Fruit fly (Drosophila melanogaster) whole organism, prepupa: Measurements from ENCODE around the gene Nup154.

Experiments used
- CG10631 ChIP-seq: fragments of 200-800 bp; sonication (Bioruptor generic); optimal IDR thresholded peaks from 2 replicates; lab custom pipeline; 2016; ENCODE audit warnings: missing biosample characterization, missing genetic modification characterization
- CG10669 ChIP-seq: fragments of 200-800 bp; sonication (Bioruptor generic); optimal IDR thresholded peaks from 3 replicates; lab custom pipeline; 2018; ENCODE audit warnings: missing biosample characterization, mild to moderate bottlenecking, missing genetic modification characterization, moderate library complexity
- CG11294 ChIP-seq: fragments of 200-800 bp; sonication (Bioruptor generic); IDR thresholded peaks from 2 replicates; pipeline ENCODE4 v1.3.6; 2022; ENCODE audit warnings: missing biosample characterization, missing genetic modification characterization
- CG11762 ChIP-seq: fragments of 200-800 bp; sonication (Bioruptor generic); optimal IDR thresholded peaks from 3 replicates; lab custom pipeline; 2016; ENCODE audit warnings: missing biosample characterization, missing genetic modification characterization; ENCODE audit not compliant: insufficient read depth
- CG11902 ChIP-seq: fragments of 200-800 bp; sonication (Bioruptor generic); optimal IDR thresholded peaks from 3 replicates; lab custom pipeline; 2016; ENCODE audit warnings: missing biosample characterization, missing genetic modification characterization
- CG15336 ChIP-seq: fragments of 200-800 bp; sonication (Bioruptor generic); IDR thresholded peaks from 2 replicates; pipeline ENCODE4 v1.3.6; 2022; ENCODE audit warnings: missing biosample characterization, missing genetic modification characterization
- CG1621 ChIP-seq: fragments of 200-800 bp; sonication (Bioruptor generic); optimal IDR thresholded peaks from 3 replicates; lab custom pipeline; 2018; ENCODE audit warnings: missing biosample characterization, mild to moderate bottlenecking, missing genetic modification characterization
- CG16779 ChIP-seq: fragments of 200-800 bp; sonication (Bioruptor generic); optimal IDR thresholded peaks from 3 replicates; lab custom pipeline; 2017; ENCODE audit warnings: missing biosample characterization, mild to moderate bottlenecking, missing genetic modification characterization
- CG3032 ChIP-seq: fragments of 200-800 bp; optimal IDR thresholded peaks from 2 replicates; lab custom pipeline; 2019; ENCODE audit warnings: missing biosample characterization, mild to moderate bottlenecking, missing genetic modification characterization, moderate library complexity
- CG31627 ChIP-seq: fragments of 200-800 bp; sonication (Bioruptor generic); optimal IDR thresholded peaks from 3 replicates; lab custom pipeline; 2016; ENCODE audit warnings: missing biosample characterization, missing genetic modification characterization
- CG34406 ChIP-seq: fragments of 200-800 bp; sonication (Bioruptor generic); optimal IDR thresholded peaks from 3 replicates; lab custom pipeline; 2016; ENCODE audit warnings: missing biosample characterization, missing genetic modification characterization
- CG4318 ChIP-seq: fragments of 200-800 bp; sonication (Bioruptor generic); optimal IDR thresholded peaks from 3 replicates; lab custom pipeline; 2017; ENCODE audit warnings: missing biosample characterization, mild to moderate bottlenecking, missing genetic modification characterization
- CG6163 ChIP-seq: fragments of 200-800 bp; sonication (Bioruptor generic); IDR thresholded peaks from 3 replicates; pipeline ENCODE4 v1.3.6; 2022; ENCODE audit warnings: missing biosample characterization, missing genetic modification characterization
- CG6276 ChIP-seq: fragments of 200-800 bp; sonication (Bioruptor generic); optimal IDR thresholded peaks from 2 replicates; lab custom pipeline; 2017; ENCODE audit warnings: missing biosample characterization, mild to moderate bottlenecking, missing genetic modification characterization
- CG6792 ChIP-seq: fragments of 200-800 bp; sonication (Bioruptor generic); optimal IDR thresholded peaks from 3 replicates; lab custom pipeline; 2016; ENCODE audit warnings: missing biosample characterization, missing genetic modification characterization
- CG6808 ChIP-seq: fragments of 200-800 bp; sonication (Bioruptor generic); optimal IDR thresholded peaks from 3 replicates; lab custom pipeline; 2017; ENCODE audit warnings: missing biosample characterization, missing genetic modification characterization, mild to moderate bottlenecking, moderate library complexity, missing genetic modification reagents
- CG6854 ChIP-seq: fragments of 200-800 bp; sonication (Bioruptor generic); optimal IDR thresholded peaks from 2 replicates; lab custom pipeline; 2017; ENCODE audit warnings: missing biosample characterization, mild to moderate bottlenecking, missing genetic modification characterization
- CG7368 ChIP-seq: fragments of 200-800 bp; sonication (Bioruptor generic); optimal IDR thresholded peaks from 3 replicates; lab custom pipeline; 2016; ENCODE audit warnings: missing biosample characterization, missing genetic modification characterization
- CG8319 ChIP-seq: fragments of 200-800 bp; sonication (Bioruptor generic); optimal IDR thresholded peaks from 3 replicates; lab custom pipeline; 2016; ENCODE audit warnings: missing biosample characterization, missing genetic modification characterization
- CG8632 ChIP-seq: fragments of 200-800 bp; sonication (Bioruptor generic); optimal IDR thresholded peaks from 3 replicates; lab custom pipeline; 2016; ENCODE audit warnings: missing biosample characterization, missing genetic modification characterization
- CG9139 ChIP-seq: fragments of 200-800 bp; sonication (Bioruptor generic); optimal IDR thresholded peaks from 3 replicates; lab custom pipeline; 2017; ENCODE audit warnings: missing biosample characterization, mild to moderate bottlenecking, missing genetic modification characterization
- Eip75B ChIP-seq: fragments of 200-800 bp; sonication (Bioruptor generic); optimal IDR thresholded peaks from 3 replicates; lab custom pipeline; 2016; ENCODE audit warnings: missing biosample characterization, missing genetic modification characterization
- Eip78C ChIP-seq: fragments of 200-800 bp; sonication (Bioruptor generic); peaks from one replicate; lab custom pipeline; 2016; ENCODE audit warnings: missing biosample characterization, missing genetic modification characterization
- Eip93F ChIP-seq: fragments of 200-800 bp; sonication (Bioruptor generic); optimal IDR thresholded peaks from 2 replicates; lab custom pipeline; 2016; ENCODE audit warnings: missing biosample characterization, mild to moderate bottlenecking, missing genetic modification characterization
- Ets96B ChIP-seq: fragments of 200-800 bp; optimal IDR thresholded peaks from 2 replicates; lab custom pipeline; 2019; ENCODE audit warnings: missing biosample characterization, mild to moderate bottlenecking, missing genetic modification characterization, moderate library complexity
- Gug ChIP-seq: fragments of 200-800 bp; sonication (Bioruptor generic); IDR thresholded peaks from 2 replicates; pipeline ENCODE4 v1.3.6; 2022; ENCODE audit warnings: missing biosample characterization, missing genetic modification characterization
- Hr38 ChIP-seq: sonication (Bioruptor generic); optimal IDR thresholded peaks from 2 replicates; lab custom pipeline; 2016; ENCODE audit warnings: missing biosample characterization, missing genetic modification characterization
- Hr39 ChIP-seq: fragments of 200-800 bp; sonication (Bioruptor generic); optimal IDR thresholded peaks from 2 replicates; lab custom pipeline; 2016; ENCODE audit warnings: missing biosample characterization, missing genetic modification characterization
- OdsH ChIP-seq: fragments of 200-800 bp; sonication (Bioruptor generic); optimal IDR thresholded peaks from 3 replicates; lab custom pipeline; 2016; ENCODE audit warnings: missing biosample characterization, missing genetic modification characterization
- Smox ChIP-seq: fragments of 200-800 bp; sonication (Bioruptor generic); optimal IDR thresholded peaks from 3 replicates; lab custom pipeline; 2016; ENCODE audit warnings: missing biosample characterization, missing genetic modification characterization
- Sox14 ChIP-seq: fragments of 200-800 bp; sonication (Bioruptor generic); optimal IDR thresholded peaks from 3 replicates; lab custom pipeline; 2016; ENCODE audit warnings: missing biosample characterization, missing genetic modification characterization
- Sox15 ChIP-seq: fragments of 200-800 bp; sonication (Bioruptor generic); optimal IDR thresholded peaks from 3 replicates; lab custom pipeline; 2016; ENCODE audit warnings: missing biosample characterization, missing genetic modification characterization
- achi ChIP-seq: fragments of 200-800 bp; sonication (Bioruptor generic); optimal IDR thresholded peaks from 3 replicates; lab custom pipeline; 2016; ENCODE audit warnings: missing biosample characterization, missing genetic modification characterization
- acj6 ChIP-seq: fragments of 200-800 bp; sonication (Bioruptor generic); optimal IDR thresholded peaks from 3 replicates; lab custom pipeline; 2016; ENCODE audit warnings: missing biosample characterization, missing genetic modification characterization
- dac ChIP-seq: fragments of 200-800 bp; sonication (Bioruptor generic); optimal IDR thresholded peaks from 2 replicates; lab custom pipeline; 2017; ENCODE audit warnings: missing biosample characterization, mild to moderate bottlenecking, missing genetic modification characterization
- dsx ChIP-seq: fragments of 200-800 bp; optimal IDR thresholded peaks from 3 replicates; lab custom pipeline; 2019; ENCODE audit warnings: missing biosample characterization, mild to moderate bottlenecking, missing genetic modification characterization, moderate library complexity; ENCODE audit not compliant: poor library complexity, severe bottlenecking
- eg ChIP-seq: fragments of 200-800 bp; sonication (Bioruptor generic); IDR thresholded peaks from 3 replicates; pipeline ENCODE4 v1.3.6; 2022; ENCODE audit warnings: missing biosample characterization, missing genetic modification characterization
- esn ChIP-seq: fragments of 200-800 bp; sonication (Bioruptor generic); optimal IDR thresholded peaks from 2 replicates; lab custom pipeline; 2016; ENCODE audit warnings: missing biosample characterization, mild to moderate bottlenecking, missing genetic modification characterization, moderate library complexity
- fkh ChIP-seq: fragments of 200-800 bp; sonication (Bioruptor generic); optimal IDR thresholded peaks from 3 replicates; lab custom pipeline; 2017; ENCODE audit warnings: missing biosample characterization, mild to moderate bottlenecking, missing genetic modification characterization, moderate library complexity
- lz ChIP-seq: fragments of 200-800 bp; sonication (Bioruptor generic); optimal IDR thresholded peaks from 3 replicates; lab custom pipeline; 2016; ENCODE audit warnings: missing biosample characterization, missing genetic modification characterization
- salr ChIP-seq, 2 experiments: fragments of 200-800 bp; sonication (Bioruptor generic); optimal IDR thresholded peaks; 3 replicates each; lab custom pipeline; 2016 to 2018; ENCODE audit warnings: missing biosample characterization in 2 of 2, missing genetic modification characterization in 2 of 2, mild to moderate bottlenecking in 1 of 2
- ss ChIP-seq, 2 experiments: fragments of 200-800 bp; sonication (Bioruptor generic); optimal IDR thresholded peaks; 2 replicates in 1 of 2; 3 replicates in 1 of 2; lab custom pipeline; 2017 to 2018; ENCODE audit warnings: mild to moderate bottlenecking in 2 of 2, missing biosample characterization in 2 of 2, missing genetic modification characterization in 2 of 2, moderate library complexity in 1 of 2
- svp ChIP-seq: fragments of 200-800 bp; sonication (Bioruptor generic); peaks from one replicate; lab custom pipeline; 2016; ENCODE audit warnings: missing biosample characterization, missing genetic modification characterization
- topi ChIP-seq: fragments of 200-800 bp; sonication (Bioruptor generic); optimal IDR thresholded peaks from 3 replicates; lab custom pipeline; 2016; ENCODE audit warnings: missing biosample characterization, missing genetic modification characterization
- vri ChIP-seq: fragments of 200-800 bp; sonication (Bioruptor generic); optimal IDR thresholded peaks from 3 replicates; lab custom pipeline; 2016; ENCODE audit warnings: missing biosample characterization, mild to moderate bottlenecking, missing genetic modification characterization

The Nup154 gene

DNA sequence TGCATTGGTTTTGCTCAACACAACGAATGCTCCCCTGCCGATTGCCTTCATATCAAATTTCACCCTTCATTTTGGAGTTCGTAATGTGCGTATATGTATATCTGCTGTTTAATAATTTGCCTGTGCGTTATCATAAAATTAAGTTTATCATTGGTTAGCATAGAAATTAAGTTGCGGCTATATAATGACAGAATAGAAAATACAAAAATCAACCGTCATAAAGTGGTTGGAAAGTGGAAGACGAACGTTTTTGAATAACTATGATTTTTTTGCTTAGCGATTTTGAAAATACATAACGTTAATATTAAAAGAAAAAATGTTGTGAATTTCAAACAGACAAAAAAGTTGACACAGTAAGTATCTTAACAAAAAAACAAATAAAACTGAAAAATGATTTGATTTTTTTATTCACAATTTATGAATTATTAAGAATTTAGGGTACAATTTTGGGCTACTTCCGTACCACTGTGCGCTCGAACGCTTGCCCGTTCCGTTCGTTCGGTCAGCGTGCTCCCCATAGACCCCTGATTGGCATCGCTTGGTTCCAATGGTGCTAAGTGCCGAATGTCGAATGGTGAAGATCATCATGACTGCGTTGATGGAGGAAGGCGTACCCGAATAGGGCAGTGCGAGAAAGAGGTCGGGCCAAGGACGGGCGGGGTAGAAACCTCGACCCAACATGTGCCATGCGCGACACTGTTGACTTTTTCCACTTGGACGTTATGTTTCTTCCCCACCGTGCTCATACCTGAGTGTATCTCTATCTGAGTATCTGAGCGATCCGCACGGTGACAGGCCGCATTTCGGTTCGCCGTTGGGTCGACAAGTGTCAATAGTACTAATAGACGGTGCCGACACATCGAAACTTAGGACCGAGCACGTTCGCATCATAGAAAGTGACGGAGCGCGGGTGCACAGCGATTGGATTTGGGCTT is 33.2 kb downstream of the Nup154 start (continued):
- TF ChIP-seq CG6792 (GFP tag; lab: Kevin White, UChicago) = no peak
- TF ChIP-seq CG6276 (GFP tag; lab: Kevin White, UChicago) = no peak
- TF ChIP-seq fkh (GFP tag; lab: Kevin White, UChicago) = peak; percentile 85
- peak in 1 of 2 experiments; percentile 18 for TF ChIP-seq salr (GFP tag; optimal IDR thresholded peaks at IDR 0.05; lab: Kevin White, UChicago)
- no peak for TF ChIP-seq Eip75B (GFP tag; lab: Kevin White, UChicago)
- no peak for TF ChIP-seq Gug (GFP tag; lab: Robert Waterston, UW)
- no peak for TF ChIP-seq CG6163 (GFP tag; lab: Robert Waterston, UW)
- TF ChIP-seq CG3032 (tag; lab: Kevin White, UChicago) = no peak
- no peak for TF ChIP-seq CG16779
- TF ChIP-seq CG11294 (GFP tag; lab: Robert Waterston, UW) = no peak
- TF ChIP-seq Eip78C (GFP tag; lab: Kevin White, UChicago) = peak; percentile 76
- TF ChIP-seq Hr38 (GFP tag; lab: Kevin White, UChicago) = no peak
- no peak for TF ChIP-seq CG8319
- TF ChIP-seq CG11902 = no peak
- TF ChIP-seq dsx (GFP tag; lab: Kevin White, UChicago) = no peak
- TF ChIP-seq Sox14 (GFP tag; lab: Kevin White, UChicago) = peak; percentile 18
- peak; percentile 0 for TF ChIP-seq topi (GFP tag; lab: Kevin White, UChicago)
- peak; percentile 28 for TF ChIP-seq OdsH (GFP tag; lab: Kevin White, UChicago)
- TF ChIP-seq, all 60 proteins: peak for 21

DNA sequence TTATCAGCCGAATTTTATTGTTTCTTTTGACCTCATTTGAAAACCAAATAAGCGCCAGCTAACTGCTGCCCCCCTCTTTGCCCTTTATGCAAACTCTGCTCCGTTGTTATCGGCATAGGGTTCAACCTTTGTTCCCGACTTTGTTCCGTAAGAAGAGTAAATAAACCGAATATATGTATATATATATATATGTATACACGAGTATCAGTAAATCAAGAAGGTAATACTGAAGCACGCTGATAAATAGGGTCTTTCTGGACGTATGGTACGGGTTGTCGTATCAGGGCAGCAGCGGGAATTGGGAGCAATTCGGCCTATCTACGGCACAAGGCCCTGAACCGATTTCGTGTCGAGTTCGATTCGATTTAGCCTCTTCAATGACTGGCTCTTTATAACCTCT is 34.3 kb downstream of the Nup154 start:
- TF ChIP-seq dsx (GFP tag; lab: Kevin White, UChicago) (no peak), svp (GFP tag; lab: Kevin White, UChicago) (peak; percentile 98), acj6 (GFP tag; lab: Kevin White, UChicago) (no peak), CG6808 (GFP tag; lab: Kevin White, UChicago) (no peak), OdsH (GFP tag; lab: Kevin White, UChicago) (no peak), ss (GFP tag; optimal IDR thresholded peaks at IDR 0.05; lab: Kevin White, UChicago) (no peak), CG9139 (no peak), Sox14 (GFP tag; lab: Kevin White, UChicago) (no peak), dac (GFP tag; lab: Kevin White, UChicago) (no peak), topi (GFP tag; lab: Kevin White, UChicago) (no peak), CG7368 (GFP tag; lab: Kevin White, UChicago) (no peak), CG16779 (no peak), Smox (no peak), esn (GFP tag; lab: Kevin White, UChicago) (no peak), Eip75B (GFP tag; lab: Kevin White, UChicago) (no peak), Ets96B (no peak), lz (GFP tag; lab: Kevin White, UChicago) (no peak), Hr39 (GFP tag; lab: Kevin White, UChicago) (no peak), CG11902 (no peak), salr (GFP tag; optimal IDR thresholded peaks at IDR 0.05; lab: Kevin White, UChicago) (no peak), Eip78C (GFP tag; lab: Kevin White, UChicago) (peak; percentile 23), CG15336 (no peak), eg (GFP tag; lab: Robert Waterston, UW) (no peak), fkh (GFP tag; lab: Kevin White, UChicago) (peak; percentile 58), Hr38 (GFP tag; lab: Kevin White, UChicago) (no peak), CG31627 (no peak), CG1621 (tag; lab: Kevin White, UChicago) (no peak), CG10631 (GFP tag; lab: Kevin White, UChicago) (no peak), CG4318 (GFP tag; lab: Kevin White, UChicago) (no peak), Eip93F (GFP tag; lab: Kevin White, UChicago) (peak; percentile 74), Gug (GFP tag; lab: Robert Waterston, UW) (no peak), CG3032 (tag; lab: Kevin White, UChicago) (no peak), achi (GFP tag; lab: Kevin White, UChicago) (no peak), CG34406 (GFP tag; lab: Kevin White, UChicago) (no peak), Sox15 (no peak), CG10669 (no peak), CG11294 (GFP tag; lab: Robert Waterston, UW) (no peak), CG6276 (GFP tag; lab: Kevin White, UChicago) (no peak), vri (peak; percentile 35), CG8632 (no peak), CG8319 (no peak), CG6854 (GFP tag; lab: Kevin White, UChicago) (peak; percentile 7), CG11762 (no peak)
